Worm (Caenorhabditis elegans): ENCODE data around the gene srh-172.
"Not testable (repeated sequence)": the region's sequence is repeated elsewhere in the genome, so short reads cannot be mapped to it uniquely, and the experiment has no call there.

The srh-172 gene

DNA sequence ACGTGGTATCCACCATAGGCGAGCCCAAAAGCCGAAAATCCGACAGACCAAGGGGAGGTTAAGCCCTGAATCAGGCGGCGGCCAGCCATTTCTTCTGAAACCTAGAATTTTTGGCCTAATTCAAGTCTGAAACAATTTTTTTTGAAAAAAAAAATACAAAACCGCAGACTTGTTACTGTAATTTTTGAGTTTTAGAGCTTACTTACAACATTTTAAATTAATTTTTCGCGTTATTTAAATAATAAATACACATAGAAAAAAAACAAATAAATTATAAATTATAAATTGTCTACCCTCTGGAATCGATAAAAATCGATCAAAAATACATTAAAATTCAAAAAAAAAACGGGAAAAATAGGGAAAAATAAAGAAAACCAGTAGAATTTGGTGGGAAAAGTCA, 12.3 kb upstream of the srh-172 start, which contains the start of gene dhs-24 (continued):
- no peak for TF ChIP-seq mec-3 (tag; optimal IDR thresholded peaks at IDR 0.05; ENCODE audit: borderline replicate concordance)

DNA sequence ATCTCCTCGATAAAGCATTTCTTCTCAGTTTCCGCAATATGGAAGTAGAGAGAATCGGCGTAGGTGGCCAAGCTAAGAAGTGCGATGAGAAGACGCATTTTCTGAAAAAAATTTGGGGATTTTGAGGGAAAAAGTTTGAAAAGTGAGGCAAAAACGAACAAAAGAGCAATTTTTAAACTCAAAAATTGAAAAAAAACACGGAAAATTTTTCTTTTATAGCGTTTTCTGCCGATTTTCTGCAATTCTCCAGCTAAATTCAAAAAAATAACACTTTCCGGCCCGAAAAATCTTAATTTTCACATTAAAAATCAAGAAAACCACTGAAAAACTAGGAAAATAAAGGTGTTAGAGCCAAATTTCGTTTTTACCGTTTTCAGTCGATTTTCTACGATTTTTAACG, 9.9 kb upstream of the srh-172 start, which contains the start of gene tmed-4:
TSS of gene tmed-4 (minus strand) at position 101 of the 400 bp plus-strand sequence.
- TF ChIP-seq pha-2, elt-4, ref-2 (tag; optimal IDR thresholded peaks at IDR 0.05): not testable (repeated sequence)

DNA sequence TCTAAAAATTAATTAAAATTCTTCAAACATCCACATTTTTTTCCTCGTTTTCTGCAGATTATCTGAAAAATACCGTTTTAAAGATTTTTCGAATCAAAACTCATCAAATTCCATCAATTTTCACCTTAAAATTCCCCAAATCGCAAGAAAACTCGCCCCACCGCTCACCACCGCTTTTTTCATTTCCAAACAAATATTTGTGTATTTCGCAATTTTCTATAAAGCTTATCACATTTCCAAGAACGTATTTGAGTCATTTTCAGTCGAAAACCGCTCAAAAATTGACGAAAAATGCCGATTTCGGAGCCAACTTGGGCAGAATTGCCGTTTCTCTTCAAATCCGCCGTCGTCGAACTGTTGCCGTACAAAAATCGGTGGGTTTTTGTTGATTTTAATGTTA, 9.1 kb upstream of the srh-172 start, which contains the start of gene Y60A3A.8:
TSS of gene Y60A3A.8 (plus strand) at position 258 of the 400 bp plus-strand sequence.
- not testable (repeated sequence) for TF ChIP-seq rnt-1 (tag; optimal IDR thresholded peaks at IDR 0.05); elt-4 (tag; optimal IDR thresholded peaks at IDR 0.05); ceh-45 (GFP tag; IDR thresholded peaks at IDR 0.05)

DNA sequence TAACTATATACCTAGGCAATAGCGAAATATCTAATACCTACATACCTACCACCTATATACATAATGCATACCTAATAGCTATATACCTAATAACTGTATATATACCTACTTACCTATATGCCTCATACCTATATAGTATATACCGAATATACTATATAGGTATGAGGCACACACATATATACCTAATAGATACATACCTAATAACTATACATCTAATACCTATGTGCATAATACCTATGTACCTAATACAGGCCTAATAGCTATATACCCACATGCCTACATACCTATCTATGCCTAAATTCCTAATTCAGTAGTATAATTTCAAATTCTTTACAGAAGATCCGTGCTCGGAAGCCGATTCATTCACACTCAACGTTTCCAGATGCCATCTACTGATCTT, 4.4 kb upstream of the srh-172 start:
- TF ChIP-seq lim-6 (tag; optimal IDR thresholded peaks at IDR 0.05), result no peak
- TF ChIP-seq madf-2 (tag; optimal IDR thresholded peaks at IDR 0.05), result no peak
- TF ChIP-seq nhr-11 (tag; optimal IDR thresholded peaks at IDR 0.05), result no peak
- TF ChIP-seq fax-1 (tag; optimal IDR thresholded peaks at IDR 0.05), result no peak
- TF ChIP-seq elt-4 (tag; optimal IDR thresholded peaks at IDR 0.05), result no peak
- no peak for TF ChIP-seq pha-2 (tag; optimal IDR thresholded peaks at IDR 0.05)
- TF ChIP-seq hlh-30 (tag; optimal IDR thresholded peaks at IDR 0.05; ENCODE audit: insufficient read depth), result no peak
- no peak for TF ChIP-seq elt-2 (tag; optimal IDR thresholded peaks at IDR 0.05)
- TF ChIP-seq syd-9 (tag; optimal IDR thresholded peaks at IDR 0.05), result no peak
- no peak for TF ChIP-seq npax-4 (tag; optimal IDR thresholded peaks at IDR 0.05)
- TF ChIP-seq ceh-31 (tag; optimal IDR thresholded peaks at IDR 0.05), result no peak
- no peak for TF ChIP-seq dmd-4 (tag; optimal IDR thresholded peaks at IDR 0.05; ENCODE audit: borderline replicate concordance)
- no peak for TF ChIP-seq tbx-2 (tag; optimal IDR thresholded peaks at IDR 0.05)
- no peak for TF ChIP-seq hlh-8 (tag; optimal IDR thresholded peaks at IDR 0.05)
- TF ChIP-seq F13H6.1 (tag; optimal IDR thresholded peaks at IDR 0.05), result no peak
- no peak for TF ChIP-seq ceh-30 (tag; optimal IDR thresholded peaks at IDR 0.05)
- no peak for TF ChIP-seq T23F11.4 (GFP tag; optimal IDR thresholded peaks at IDR 0.05)
- no peak for TF ChIP-seq ref-2 (tag; optimal IDR thresholded peaks at IDR 0.05)

DNA sequence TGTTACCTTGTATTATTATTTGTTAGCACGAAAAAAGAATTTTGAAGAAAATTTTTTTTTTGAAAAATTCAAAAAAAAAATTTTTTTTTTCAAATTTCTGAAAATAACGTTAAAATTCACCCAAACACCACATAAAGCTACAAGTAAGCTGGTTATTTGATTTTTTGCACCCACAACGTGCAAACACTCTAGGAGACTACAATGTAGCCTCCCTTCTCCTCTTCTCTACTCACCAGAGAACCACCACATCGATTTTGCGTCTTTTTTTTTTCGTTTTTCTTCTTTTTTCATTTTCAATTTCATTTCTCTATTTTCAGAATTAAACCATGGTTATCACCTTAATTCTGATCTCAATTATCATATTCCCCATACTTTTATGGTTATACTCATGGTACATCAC, 3.7 kb upstream of the srh-172 start, which contains the start of gene abhd-3.1:
TSS of gene abhd-3.1 (plus strand) at position 318 of the 400 bp plus-strand sequence.
- no peak for TF ChIP-seq fkh-10 (GFP tag; optimal IDR thresholded peaks at IDR 0.05)

DNA sequence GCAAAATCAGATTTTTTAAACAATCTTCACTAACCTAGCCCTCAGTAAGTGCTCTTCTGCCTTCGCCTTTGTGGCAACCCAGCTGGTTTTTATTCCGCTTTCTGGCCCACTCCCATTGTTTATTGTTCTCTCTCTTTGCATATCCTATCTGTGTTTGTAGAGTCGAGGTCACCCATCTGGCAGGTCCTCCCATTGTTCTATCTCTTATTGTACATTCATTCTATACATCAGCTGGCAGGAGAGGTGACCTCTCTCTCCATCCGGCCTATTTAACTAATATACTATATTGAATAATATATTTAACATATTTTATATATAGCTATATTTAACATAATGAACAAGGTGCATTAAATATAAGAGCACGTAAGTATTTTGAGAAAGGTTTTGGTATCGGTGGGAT, 3.1 kb downstream of the srh-172 start:
- TF ChIP-seq pha-2 (tag; optimal IDR thresholded peaks at IDR 0.05) (peak; percentile 62), pqm-1 (tag; optimal IDR thresholded peaks at IDR 0.05) (no peak), unc-3 (GFP tag; conservative IDR thresholded peaks at IDR 0.05) (no peak), unc-3 (tag; optimal IDR thresholded peaks at IDR 0.05) (no peak), K09A11.1 (tag; optimal IDR thresholded peaks at IDR 0.05; ENCODE audit: insufficient read depth) (no peak), ets-4 (tag; optimal IDR thresholded peaks at IDR 0.05) (no peak), ceh-24 (tag; optimal IDR thresholded peaks at IDR 0.05) (no peak), K02D7.2 (tag; optimal IDR thresholded peaks at IDR 0.05) (no peak), che-1 (tag; optimal IDR thresholded peaks at IDR 0.05) (peak; percentile 15), tbx-7 (tag; optimal IDR thresholded peaks at IDR 0.05) (no peak), ama-1 (optimal IDR thresholded peaks at IDR 0.05) (no peak), madf-2 (tag; optimal IDR thresholded peaks at IDR 0.05) (no peak), hlh-8 (tag; optimal IDR thresholded peaks at IDR 0.05) (peak; percentile 10), mec-3 (tag; optimal IDR thresholded peaks at IDR 0.05; ENCODE audit: borderline replicate concordance) (no peak), sox-2 (GFP tag; IDR thresholded peaks at IDR 0.05) (peak; percentile 93)

Data from whole organism, late embryonic.